Fruit fly (Drosophila melanogaster) whole organism: ENCODE data around the gene LeuRS-m.

Experiments
- CG8478 ChIP-seq: fragments of >200 bp; optimal IDR thresholded peaks from 2 replicates; lab custom pipeline; 2018; ENCODE audit warnings: inconsistent platforms
- Dll ChIP-seq: fragments of >200 bp; optimal IDR thresholded peaks from 2 replicates; lab custom pipeline; 2017
- pan ChIP-seq: fragments of >200 bp; optimal IDR thresholded peaks from 2 replicates; lab custom pipeline; 2017
- psq ChIP-seq: fragments of >200 bp; optimal IDR thresholded peaks from 2 replicates; lab custom pipeline; 2017

DNA sequence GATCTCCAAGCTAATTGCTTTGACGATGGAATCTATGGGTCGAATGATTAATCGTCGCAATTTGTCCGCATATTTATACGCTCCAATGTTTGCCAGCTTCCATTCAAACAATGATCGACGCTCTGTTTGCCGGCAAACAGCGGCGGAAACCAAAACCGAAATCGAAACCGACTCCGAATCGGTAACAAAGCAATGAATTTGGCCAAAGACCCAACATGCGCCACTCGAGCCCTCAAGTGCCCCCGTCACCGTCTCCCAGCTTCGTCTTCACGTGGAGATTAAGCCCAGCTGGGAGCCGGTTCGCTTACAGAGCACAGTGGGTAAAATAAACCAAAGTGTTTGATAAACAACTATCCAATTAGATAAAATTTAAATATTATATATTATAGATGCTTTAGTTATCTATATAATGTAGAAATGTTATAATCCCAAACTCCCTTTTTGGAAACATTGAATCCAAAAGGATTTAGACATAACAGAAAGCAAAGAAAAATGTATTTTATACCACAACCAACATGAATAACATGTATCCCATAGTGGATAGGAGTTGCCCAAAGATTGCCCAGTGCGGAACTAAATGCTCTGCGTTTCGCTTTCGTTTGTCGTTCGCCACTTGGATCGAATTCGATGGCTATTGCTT lies 26.9 kb downstream of the LeuRS-m start, which contains the start of gene CG32237:
- no peak for TF ChIP-seq CG8478 (lab: Kevin White, UChicago)
- TF ChIP-seq pan (lab: Kevin White, UChicago), result no peak
- TF ChIP-seq psq (lab: Kevin White, UChicago), result no peak
- no peak for TF ChIP-seq Dll (lab: Kevin White, UChicago)
